Worm (Caenorhabditis elegans) whole organism, young adult: ENCODE measurements around the gene F09F9.5.

Experiments
- ceh-40 ChIP-seq: fragments of 200-800 bp; sonication (Bioruptor generic); IDR thresholded peaks from 2 replicates; pipeline ENCODE4 v1.3.6; 2022; ENCODE audit warnings: missing genetic modification characterization, missing compliant biosample characterization
- efl-1 ChIP-seq: fragments of 150-350 bp; optimal IDR thresholded peaks from 2 replicates; lab custom pipeline; 2014; ENCODE audit warnings: missing biosample characterization, missing genetic modification reagents, missing genetic modification characterization
- nfya-1 ChIP-seq: sonication (generic microtip); optimal IDR thresholded peaks from 2 replicates; lab custom pipeline; 2017; ENCODE audit warnings: antibody characterized with exemption, missing compliant biosample characterization, missing genetic modification characterization, borderline replicate concordance; ENCODE audit not compliant: insufficient read depth
- tbp1 ChIP-seq: fragments of 200-800 bp; sonication (Bioruptor generic); optimal IDR thresholded peaks from 2 replicates; lab custom pipeline; 2018; ENCODE audit warnings: mild to moderate bottlenecking, missing genetic modification characterization, missing compliant biosample characterization
- unc-62 ChIP-seq: fragments of 150-350 bp; optimal IDR thresholded peaks from 2 replicates; lab custom pipeline; 2014; ENCODE audit warnings: missing biosample characterization, missing genetic modification reagents, missing genetic modification characterization
- zfh-2 ChIP-seq: fragments of 200-800 bp; sonication (Bioruptor generic); conservative IDR thresholded peaks from 2 replicates; pipeline ENCODE4 v1.3.6; 2022; ENCODE audit warnings: missing genetic modification reagents, missing genetic modification characterization, missing compliant biosample characterization

DNA sequence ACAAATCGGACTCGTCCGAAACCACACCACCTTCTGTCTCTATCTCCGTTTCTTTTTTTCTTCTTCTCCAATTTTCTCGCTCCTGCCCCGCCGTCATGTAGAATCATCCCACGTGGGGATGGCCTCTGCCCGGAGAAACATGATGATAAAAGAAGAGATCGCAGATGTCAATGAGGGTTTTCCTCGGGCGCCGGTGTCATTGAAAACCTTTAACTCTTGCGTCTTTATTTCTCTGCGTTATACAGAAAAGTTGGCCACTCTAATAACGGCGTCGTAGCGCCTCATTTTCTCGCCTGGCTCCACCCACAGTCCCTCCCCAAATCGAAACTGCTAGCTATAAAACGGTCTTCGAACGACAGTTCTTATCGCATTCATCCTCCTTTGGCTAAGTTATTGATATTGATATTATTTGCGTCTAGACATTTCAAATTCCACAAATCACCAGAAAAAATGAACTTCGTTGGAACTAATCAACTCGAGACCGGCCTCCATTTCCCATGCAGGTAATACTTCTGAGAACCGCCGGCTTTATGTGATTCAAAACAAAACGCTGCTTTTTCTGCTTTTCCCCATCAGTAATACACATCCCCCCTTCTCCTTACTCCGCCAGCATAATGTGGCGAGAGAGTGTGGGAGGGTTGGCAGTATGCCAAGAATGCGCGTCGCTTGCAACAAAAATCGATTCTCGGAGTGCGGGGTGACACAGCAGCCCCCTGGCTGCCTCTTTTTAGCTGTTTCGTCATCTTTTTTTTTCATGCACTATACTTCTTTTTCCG, 27.5 kb downstream of the F09F9.5 start:
- no peak for TF ChIP-seq nfya-1 (tag; lab: Kevin White, UChicago)
- TF ChIP-seq efl-1: no peak
- TF ChIP-seq unc-62 (GFP tag; lab: Kevin White, UChicago): no peak
- TF ChIP-seq tbp1 (GFP tag; lab: Kevin White, UChicago): peak; percentile 29
- peak; percentile 74 for TF ChIP-seq zfh-2 (GFP tag; lab: Robert Waterston, UW)
- TF ChIP-seq ceh-40 (GFP tag; lab: Robert Waterston, UW): peak; percentile 68
